Worm (Caenorhabditis elegans) whole organism, mixed stage, embryonic: ENCODE data around the gene gipc-2.

Experiments used
- M03D4.4 ChIP-seq: sonication (generic microtip); optimal IDR thresholded peaks from 2 replicates; lab custom pipeline; 2017; ENCODE audit warnings: mild to moderate bottlenecking, missing genetic modification characterization, missing compliant biosample characterization
- ceh-43 ChIP-seq: fragments of 200-800 bp; sonication (Bioruptor generic); optimal IDR thresholded peaks from 2 replicates; lab custom pipeline; 2018; ENCODE audit warnings: mild to moderate bottlenecking, missing genetic modification characterization, moderate library complexity, missing compliant biosample characterization
- ceh-83 ChIP-seq: fragments of 200-800 bp; sonication (Bioruptor generic); optimal IDR thresholded peaks from 2 replicates; lab custom pipeline; 2018; ENCODE audit warnings: mild to moderate bottlenecking, missing genetic modification characterization, missing compliant biosample characterization
- cnd-1 ChIP-seq: fragments of 200-800 bp; sonication (Bioruptor generic); optimal IDR thresholded peaks from 2 replicates; lab custom pipeline; 2018; ENCODE audit warnings: mild to moderate bottlenecking, missing genetic modification characterization, missing compliant biosample characterization
- drap-1 ChIP-seq: fragments of 200-800 bp; sonication (Bioruptor generic); optimal IDR thresholded peaks from 3 replicates; lab custom pipeline; 2018; ENCODE audit warnings: mild to moderate bottlenecking, missing genetic modification characterization, missing compliant biosample characterization
- elt-1 ChIP-seq: sonication (generic microtip); optimal IDR thresholded peaks from 2 replicates; lab custom pipeline; 2017; ENCODE audit warnings: missing genetic modification characterization, mild to moderate bottlenecking, missing compliant biosample characterization, antibody characterized with exemption, moderate library complexity, borderline replicate concordance; ENCODE audit not compliant: insufficient read depth
- elt-3 ChIP-seq: fragments of 150-350 bp; optimal IDR thresholded peaks from 2 replicates; lab custom pipeline; 2014; ENCODE audit warnings: missing biosample characterization, missing genetic modification characterization
- flh-1 ChIP-seq: fragments of 200-800 bp; sonication (Bioruptor generic); optimal IDR thresholded peaks from 2 replicates; lab custom pipeline; 2018; ENCODE audit warnings: mild to moderate bottlenecking, missing genetic modification characterization, moderate library complexity, missing compliant biosample characterization
- ham-2 ChIP-seq: fragments of 200-800 bp; sonication (Bioruptor generic); optimal IDR thresholded peaks from 2 replicates; lab custom pipeline; 2018; ENCODE audit warnings: mild to moderate bottlenecking, missing genetic modification characterization, missing compliant biosample characterization
- hlh-1 ChIP-seq: fragments of 150-350 bp; optimal IDR thresholded peaks from 2 replicates; lab custom pipeline; 2014; ENCODE audit warnings: missing biosample characterization, missing genetic modification reagents, missing genetic modification characterization
- lin-13 ChIP-seq: fragments of 150-350 bp; optimal IDR thresholded peaks from 2 replicates; lab custom pipeline; 2014; ENCODE audit warnings: missing biosample characterization, missing genetic modification characterization
- lin-32 ChIP-seq: fragments of 200-800 bp; sonication (Bioruptor generic); optimal IDR thresholded peaks from 2 replicates; lab custom pipeline; 2018; ENCODE audit warnings: mild to moderate bottlenecking, missing genetic modification characterization, missing compliant biosample characterization
- lsy-2 ChIP-seq: fragments of 150-350 bp; optimal IDR thresholded peaks from 2 replicates; lab custom pipeline; 2014; ENCODE audit warnings: missing biosample characterization, missing genetic modification characterization
- mab-5 ChIP-seq: fragments of 150-350 bp; optimal IDR thresholded peaks from 2 replicates; lab custom pipeline; 2014; ENCODE audit warnings: missing biosample characterization, missing genetic modification characterization
- mep-1 ChIP-seq: fragments of 150-350 bp; optimal IDR thresholded peaks from 2 replicates; lab custom pipeline; 2017; ENCODE audit warnings: missing biosample characterization, missing genetic modification reagents, missing genetic modification characterization, inconsistent platforms
- nhr-12 ChIP-seq: fragments of 150-350 bp; optimal IDR thresholded peaks from 2 replicates; lab custom pipeline; 2014; ENCODE audit warnings: missing biosample characterization, missing genetic modification characterization
- nhr-2 ChIP-seq: fragments of 150-350 bp; optimal IDR thresholded peaks from 2 replicates; lab custom pipeline; 2014; ENCODE audit warnings: missing biosample characterization, missing genetic modification characterization
- nhr-237 ChIP-seq: fragments of 150-350 bp; optimal IDR thresholded peaks from 2 replicates; lab custom pipeline; 2014; ENCODE audit warnings: missing biosample characterization, missing genetic modification characterization
- nhr-76 ChIP-seq: sonication (generic microtip); optimal IDR thresholded peaks from 2 replicates; lab custom pipeline; 2017; ENCODE audit warnings: missing biosample characterization, missing genetic modification characterization
- sem-2 ChIP-seq: fragments of 200-800 bp; sonication (Bioruptor generic); optimal IDR thresholded peaks from 2 replicates; lab custom pipeline; 2018; ENCODE audit warnings: mild to moderate bottlenecking, missing genetic modification characterization, missing compliant biosample characterization
- snpc-4 ChIP-seq: fragments of 150-350 bp; optimal IDR thresholded peaks from 2 replicates; lab custom pipeline; 2014; ENCODE audit warnings: missing biosample characterization, missing genetic modification characterization
- tbx-8 ChIP-seq: fragments of 200-800 bp; sonication (Bioruptor generic); optimal IDR thresholded peaks from 2 replicates; lab custom pipeline; 2018; ENCODE audit warnings: mild to moderate bottlenecking, missing genetic modification characterization, moderate library complexity, missing compliant biosample characterization
- unc-120 ChIP-seq: sonication (generic microtip); optimal IDR thresholded peaks from 2 replicates; lab custom pipeline; 2017; ENCODE audit warnings: missing genetic modification characterization, missing compliant biosample characterization; ENCODE audit not compliant: poor library complexity, severe bottlenecking
- unc-39 ChIP-seq: fragments of 150-350 bp; optimal IDR thresholded peaks from 2 replicates; lab custom pipeline; 2014; ENCODE audit warnings: missing biosample characterization, missing genetic modification characterization
- unc-62 ChIP-seq: fragments of 150-350 bp; optimal IDR thresholded peaks from 2 replicates; lab custom pipeline; 2014; ENCODE audit warnings: missing biosample characterization, missing genetic modification reagents, missing genetic modification characterization
- ztf-11 ChIP-seq: fragments of 150-350 bp; optimal IDR thresholded peaks from 2 replicates; lab custom pipeline; 2014; ENCODE audit warnings: missing biosample characterization, missing genetic modification characterization

gipc-2 gene

ce11 chrIV:9998487-9999218 lies 28.8 kb downstream of the gipc-2 start, which contains the start of gene pyp-1:
TSS of gene pyp-1 (minus strand) at chrIV:9998925.
- TF ChIP-seq lsy-2, result peak; percentile 54
- no peak for TF ChIP-seq mep-1

DNA sequence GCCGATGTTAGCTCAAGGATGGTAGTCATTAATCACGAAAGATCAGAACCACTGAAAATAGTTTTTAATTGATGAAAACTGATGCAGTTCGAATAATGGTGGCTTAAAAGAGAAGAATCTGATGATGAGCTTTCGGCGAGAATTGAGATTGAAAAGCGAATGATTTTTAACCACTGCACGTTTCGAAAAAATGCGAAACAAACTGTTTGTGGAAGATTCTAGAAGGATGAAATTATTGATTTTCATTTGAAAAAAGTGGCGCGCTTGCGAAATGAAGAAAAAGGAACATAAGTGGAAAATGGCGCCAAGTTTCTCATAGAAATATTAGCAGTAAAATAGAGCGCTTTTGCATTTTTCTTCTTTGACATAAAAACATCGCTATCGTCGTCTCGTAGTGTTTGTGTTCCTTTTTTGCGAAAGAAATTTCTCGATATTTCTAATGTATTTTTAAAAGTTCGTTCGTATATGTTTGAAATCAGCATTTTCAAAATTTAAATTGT lies 32.5 kb downstream of the gipc-2 start, which contains the start of gene uba-1:
Gene uba-1, minus strand, starts transcription at position 51 of the 500 bp plus-strand sequence.
- TF ChIP-seq lsy-2 (no peak), lin-32 (no peak), lin-13 (no peak), unc-62 (GFP tag; lab: Kevin White, UChicago) (no peak), nhr-12 (tag; lab: Kevin White, UChicago) (no peak), cnd-1 (no peak), flh-1 (GFP tag; lab: Kevin White, UChicago) (no peak), elt-3 (tag; lab: Kevin White, UChicago) (no peak), ztf-11 (tag; lab: Kevin White, UChicago) (no peak), ceh-83 (GFP tag; lab: Kevin White, UChicago) (no peak), nhr-237 (tag; lab: Kevin White, UChicago) (no peak), drap-1 (GFP tag; lab: Kevin White, UChicago) (no peak)

- TF ChIP-seq unc-120 (tag; lab: Kevin White, UChicago) (no peak), cnd-1 (no peak)
- TF ChIP-seq, all 35 proteins: peak for 0
Observed at ce11 chrIV:9993403-9994132, 33.9 kb downstream of the gipc-2 start.

DNA sequence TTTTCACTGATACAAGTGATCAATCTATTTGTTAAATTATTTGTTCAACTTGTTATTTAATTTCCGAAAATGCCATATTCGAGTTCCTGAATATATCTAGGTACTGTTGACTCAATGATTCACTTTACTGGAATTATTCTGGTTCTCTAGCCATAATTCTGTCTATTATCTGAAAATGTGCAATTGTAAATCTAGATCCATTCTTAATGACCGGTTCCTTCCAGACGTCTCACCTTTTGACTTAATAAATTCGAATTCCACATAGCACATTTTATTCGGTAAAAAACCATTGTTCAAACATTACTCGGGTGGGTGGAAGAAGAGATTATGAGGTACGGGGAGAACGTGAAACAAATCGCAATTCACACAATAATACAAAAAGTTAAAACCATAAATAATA lies 38.0 kb downstream of the gipc-2 start:
- TF ChIP-seq mep-1, result no peak
- no peak for TF ChIP-seq sem-2 (GFP tag; lab: Kevin White, UChicago)
- TF ChIP-seq nhr-76 (tag; lab: Kevin White, UChicago), result no peak
- TF ChIP-seq ham-2 (GFP tag; lab: Kevin White, UChicago), result no peak
- TF ChIP-seq hlh-1, result no peak
- TF ChIP-seq nhr-2 (tag; lab: Kevin White, UChicago), result no peak
- TF ChIP-seq ceh-83 (GFP tag; lab: Kevin White, UChicago), result no peak
- no peak for TF ChIP-seq nhr-237 (tag; lab: Kevin White, UChicago)
- TF ChIP-seq nhr-12 (tag; lab: Kevin White, UChicago), result no peak
- TF ChIP-seq elt-1 (tag; lab: Kevin White, UChicago), result no peak
- TF ChIP-seq unc-39, result no peak
- TF ChIP-seq cnd-1, result no peak
- no peak for TF ChIP-seq ceh-43 (GFP tag; lab: Kevin White, UChicago)
- no peak for TF ChIP-seq snpc-4
- no peak for TF ChIP-seq unc-120 (tag; lab: Kevin White, UChicago)
- no peak for TF ChIP-seq lin-13
- TF ChIP-seq mab-5 (tag; lab: Kevin White, UChicago), result no peak
- TF ChIP-seq M03D4.4 (tag; lab: Kevin White, UChicago), result no peak
- no peak for TF ChIP-seq tbx-8

ce11 chrIV:9982895-9983294 lies 44.6 kb downstream of the gipc-2 start, which contains the start of gene mam-2:
TSS of gene mam-2 (plus strand) at chrIV:9983195.
- TF ChIP-seq lin-32, result no peak
- TF ChIP-seq ham-2 (GFP tag; lab: Kevin White, UChicago), result peak; percentile 33
- TF ChIP-seq, all 35 proteins: peak for 1

ce11 chrIV:9982226-9982794 lies 45.2 kb downstream of the gipc-2 start, which contains the start of gene rrp-1:
TSS of gene rrp-1 (minus strand) at chrIV:9982276.
- TF ChIP-seq unc-120 (tag; lab: Kevin White, UChicago) (no peak), sem-2 (GFP tag; lab: Kevin White, UChicago) (no peak)
